Worm (Caenorhabditis elegans) whole organism, late embryonic: ENCODE measurements around the gene algn-2.
A peak's percentile ranks its signal among the peaks of the same experiment; 100 is the strongest.

Source experiments
- C38D4.7 ChIP-seq: fragments of 200-800 bp; sonication (Bioruptor generic); optimal IDR thresholded peaks from 2 replicates; lab custom pipeline; 2018; ENCODE audit warnings: mild to moderate bottlenecking, missing genetic modification characterization, moderate library complexity, missing compliant biosample characterization
- F13H6.1 ChIP-seq: sonication (generic microtip); optimal IDR thresholded peaks from 2 replicates; lab custom pipeline; 2016; ENCODE audit warnings: missing genetic modification characterization, missing compliant biosample characterization
- K02D7.2 ChIP-seq: sonication (generic microtip); optimal IDR thresholded peaks from 2 replicates; lab custom pipeline; 2017; ENCODE audit warnings: mild to moderate bottlenecking, missing genetic modification characterization, missing compliant biosample characterization
- K09A11.1 ChIP-seq: sonication (generic microtip); optimal IDR thresholded peaks from 2 replicates; lab custom pipeline; 2017; ENCODE audit warnings: antibody characterized with exemption, mild to moderate bottlenecking, missing genetic modification characterization, missing compliant biosample characterization; ENCODE audit not compliant: insufficient read depth
- ahr-1 ChIP-seq: sonication (generic microtip); optimal IDR thresholded peaks from 2 replicates; lab custom pipeline; 2016; ENCODE audit warnings: missing genetic modification characterization, missing compliant biosample characterization
- ama-1 ChIP-seq: fragments of 150-350 bp; optimal IDR thresholded peaks from 2 replicates; lab custom pipeline; 2014
- ceh-14 ChIP-seq: sonication (generic microtip); optimal IDR thresholded peaks from 2 replicates; lab custom pipeline; 2016; ENCODE audit warnings: missing genotype, missing genetic modification characterization, missing compliant biosample characterization
- ceh-18 ChIP-seq: sonication (generic microtip); optimal IDR thresholded peaks from 2 replicates; lab custom pipeline; 2016; ENCODE audit warnings: missing genetic modification characterization, missing compliant biosample characterization
- ceh-19 ChIP-seq: fragments of 200-800 bp; sonication (Bioruptor generic); optimal IDR thresholded peaks from 2 replicates; lab custom pipeline; 2018; ENCODE audit warnings: mild to moderate bottlenecking, missing genetic modification characterization, missing compliant biosample characterization
- ceh-22 ChIP-seq: sonication (generic microtip); optimal IDR thresholded peaks from 2 replicates; lab custom pipeline; 2017; ENCODE audit warnings: missing biosample characterization, missing genetic modification characterization
- ceh-30 ChIP-seq: fragments of 150-350 bp; optimal IDR thresholded peaks from 2 replicates; lab custom pipeline; 2014; ENCODE audit warnings: missing biosample characterization, missing genetic modification characterization
- ceh-34 ChIP-seq: sonication (generic microtip); optimal IDR thresholded peaks from 2 replicates; lab custom pipeline; 2016; ENCODE audit warnings: mild to moderate bottlenecking, missing genetic modification characterization, missing compliant biosample characterization
- ceh-48 ChIP-seq: sonication (generic microtip); optimal IDR thresholded peaks from 2 replicates; lab custom pipeline; 2016; ENCODE audit warnings: missing genetic modification characterization, inconsistent platforms, missing compliant biosample characterization
- ceh-6 ChIP-seq: fragments of 200-800 bp; sonication (Bioruptor generic); optimal IDR thresholded peaks from 2 replicates; lab custom pipeline; 2018; ENCODE audit warnings: mild to moderate bottlenecking, missing genetic modification characterization, missing compliant biosample characterization
- ceh-9 ChIP-seq: sonication (generic microtip); optimal IDR thresholded peaks from 2 replicates; lab custom pipeline; 2016; ENCODE audit warnings: mild to moderate bottlenecking, missing genetic modification characterization, inconsistent platforms, missing compliant biosample characterization
- che-1 ChIP-seq: sonication (generic microtip); optimal IDR thresholded peaks from 2 replicates; lab custom pipeline; 2016; ENCODE audit warnings: mild to moderate bottlenecking, missing genetic modification characterization, missing compliant biosample characterization
- elt-2 ChIP-seq: sonication (generic microtip); optimal IDR thresholded peaks from 2 replicates; lab custom pipeline; 2016; ENCODE audit warnings: missing genetic modification reagents, missing genetic modification characterization, missing compliant biosample characterization
- ets-4 ChIP-seq: sonication (generic microtip); optimal IDR thresholded peaks from 2 replicates; lab custom pipeline; 2016; ENCODE audit warnings: missing genetic modification characterization, missing compliant biosample characterization
- fkh-10 ChIP-seq: fragments of 150-350 bp; optimal IDR thresholded peaks from 2 replicates; lab custom pipeline; 2014; ENCODE audit warnings: missing biosample characterization, missing genetic modification reagents, missing genetic modification characterization
- fkh-6 ChIP-seq: sonication (generic microtip); optimal IDR thresholded peaks from 2 replicates; lab custom pipeline; 2016; ENCODE audit warnings: missing genetic modification characterization, missing compliant biosample characterization
- hlh-13 ChIP-seq: fragments of 200-800 bp; sonication (Bioruptor generic); optimal IDR thresholded peaks from 2 replicates; lab custom pipeline; 2018; ENCODE audit warnings: mild to moderate bottlenecking, missing genetic modification characterization, missing compliant biosample characterization
- hlh-15 ChIP-seq: sonication (generic microtip); optimal IDR thresholded peaks from 2 replicates; lab custom pipeline; 2016; ENCODE audit warnings: missing genetic modification characterization, missing compliant biosample characterization
- hlh-30 ChIP-seq: sonication (generic microtip); optimal IDR thresholded peaks from 2 replicates; lab custom pipeline; 2017; ENCODE audit warnings: antibody characterized with exemption, missing genetic modification characterization, missing compliant biosample characterization; ENCODE audit not compliant: insufficient read depth
- hlh-8 ChIP-seq: sonication (generic microtip); optimal IDR thresholded peaks from 2 replicates; lab custom pipeline; 2016; ENCODE audit warnings: missing genotype, missing genetic modification characterization, missing compliant biosample characterization
- lin-11 ChIP-seq: fragments of 200-800 bp; sonication (Bioruptor generic); optimal IDR thresholded peaks from 2 replicates; lab custom pipeline; 2018; ENCODE audit warnings: mild to moderate bottlenecking, missing genetic modification characterization, missing compliant biosample characterization
- mec-3 ChIP-seq: sonication (generic microtip); optimal IDR thresholded peaks from 2 replicates; lab custom pipeline; 2016; ENCODE audit warnings: borderline replicate concordance, missing genetic modification characterization, missing compliant biosample characterization
- nfya-1 ChIP-seq: sonication (generic microtip); optimal IDR thresholded peaks from 2 replicates; lab custom pipeline; 2017; ENCODE audit warnings: missing genetic modification characterization, mild to moderate bottlenecking, missing compliant biosample characterization, antibody characterized with exemption, moderate library complexity
- nhr-11 ChIP-seq: fragments of 150-350 bp; optimal IDR thresholded peaks from 2 replicates; lab custom pipeline; 2014; ENCODE audit warnings: missing biosample characterization, missing genetic modification characterization
- nhr-232 ChIP-seq: sonication (generic microtip); optimal IDR thresholded peaks from 2 replicates; lab custom pipeline; 2016; ENCODE audit warnings: missing genetic modification characterization, missing compliant biosample characterization
- odd-2 ChIP-seq: sonication (generic microtip); optimal IDR thresholded peaks from 2 replicates; lab custom pipeline; 2017; ENCODE audit warnings: antibody characterized with exemption, mild to moderate bottlenecking, missing genetic modification characterization, missing compliant biosample characterization
- pat-9 ChIP-seq: fragments of 200-800 bp; sonication (Bioruptor generic); optimal IDR thresholded peaks from 2 replicates; lab custom pipeline; 2018; ENCODE audit warnings: mild to moderate bottlenecking, missing genetic modification characterization, moderate library complexity, missing compliant biosample characterization
- pax-1 ChIP-seq: fragments of 150-350 bp; optimal IDR thresholded peaks from 2 replicates; lab custom pipeline; 2014; ENCODE audit warnings: missing biosample characterization, missing genetic modification characterization
- pha-2 ChIP-seq: sonication (generic microtip); optimal IDR thresholded peaks from 2 replicates; lab custom pipeline; 2017; ENCODE audit warnings: mild to moderate bottlenecking, missing genetic modification characterization, missing compliant biosample characterization
- pros-1 ChIP-seq: fragments of 150-350 bp; optimal IDR thresholded peaks from 2 replicates; lab custom pipeline; 2014; ENCODE audit warnings: missing biosample characterization, missing genetic modification reagents, missing genetic modification characterization
- rnt-1 ChIP-seq: sonication (generic microtip); optimal IDR thresholded peaks from 2 replicates; lab custom pipeline; 2016; ENCODE audit warnings: missing genetic modification characterization, missing compliant biosample characterization
- sox-2 ChIP-seq: fragments of 200-800 bp; sonication (Bioruptor generic); IDR thresholded peaks from 2 replicates; pipeline ENCODE4 v1.3.6; 2022; ENCODE audit warnings: missing genetic modification reagents, missing genetic modification characterization, missing compliant biosample characterization
- sox-4 ChIP-seq: sonication (generic microtip); optimal IDR thresholded peaks from 2 replicates; lab custom pipeline; 2017; ENCODE audit warnings: mild to moderate bottlenecking, missing genetic modification characterization, inconsistent platforms, missing compliant biosample characterization
- syd-9 ChIP-seq: sonication (generic microtip); optimal IDR thresholded peaks from 2 replicates; lab custom pipeline; 2016; ENCODE audit warnings: mild to moderate bottlenecking, missing genetic modification characterization, moderate library complexity, missing compliant biosample characterization
- tbx-2 ChIP-seq: sonication (generic microtip); optimal IDR thresholded peaks from 2 replicates; lab custom pipeline; 2016; ENCODE audit warnings: missing genetic modification characterization, missing compliant biosample characterization
- tbx-7 ChIP-seq: sonication (generic microtip); optimal IDR thresholded peaks from 2 replicates; lab custom pipeline; 2016; ENCODE audit warnings: missing genotype, missing genetic modification characterization, missing compliant biosample characterization
- unc-3 ChIP-seq, 2 experiments: fragments of 200-800 bp in 1 of 2; sonication (Bioruptor generic) in 1 of 2; sonication (generic microtip) in 1 of 2; conservative IDR thresholded peaks in 1 of 2; optimal IDR thresholded peaks in 1 of 2; 2 replicates each; pipeline versions ENCODE4 v1.3.6 to Lab custom; 2016 to 2022; ENCODE audit warnings: missing compliant biosample characterization in 2 of 2, missing genetic modification characterization in 2 of 2, missing genetic modification reagents in 1 of 2
- unc-42 ChIP-seq: sonication (generic microtip); optimal IDR thresholded peaks from 2 replicates; lab custom pipeline; 2016; ENCODE audit warnings: missing genotype, missing genetic modification characterization, missing compliant biosample characterization
- zip-5 ChIP-seq: sonication (generic microtip); optimal IDR thresholded peaks from 2 replicates; lab custom pipeline; 2016; ENCODE audit warnings: missing genetic modification characterization, missing compliant biosample characterization
- ztf-16 ChIP-seq: sonication (generic microtip); optimal IDR thresholded peaks from 2 replicates; lab custom pipeline; 2017; ENCODE audit warnings: missing genetic modification characterization, missing compliant biosample characterization

The algn-2 gene

ce11 chrII:5389831-5390323, 14.8 kb downstream of the algn-2 start, which contains the start of gene ndx-6 (continued):
- peak; percentile 71 for TF ChIP-seq tbx-2 (tag; lab: Kevin White, UChicago)
- peak; percentile 16 for TF ChIP-seq C38D4.7 (GFP tag; lab: Kevin White, UChicago)
- TF ChIP-seq unc-3 (GFP tag; conservative IDR thresholded peaks at IDR 0.05; lab: Robert Waterston, UW), result no peak
- TF ChIP-seq unc-3 (tag; optimal IDR thresholded peaks at IDR 0.05; lab: Kevin White, UChicago), result peak; percentile 58
- no peak for TF ChIP-seq sox-4 (tag; lab: Kevin White, UChicago)
- TF ChIP-seq ceh-18 (tag; lab: Kevin White, UChicago), result peak; percentile 60
- TF ChIP-seq pax-1 (tag; lab: Kevin White, UChicago), result no peak
- TF ChIP-seq syd-9, result no peak
- peak; percentile 42 for TF ChIP-seq pat-9 (tag; lab: Kevin White, UChicago)
- TF ChIP-seq tbx-7, result no peak
- TF ChIP-seq rnt-1, result peak; percentile 43
- TF ChIP-seq hlh-15 (tag; lab: Kevin White, UChicago), result no peak
- no peak for TF ChIP-seq mec-3 (tag; lab: Kevin White, UChicago)
- no peak for TF ChIP-seq ceh-6
- TF ChIP-seq pros-1, result no peak
- no peak for TF ChIP-seq pha-2 (tag; lab: Kevin White, UChicago)
- no peak for TF ChIP-seq sox-2
- TF ChIP-seq ceh-48 (tag; lab: Kevin White, UChicago), result peak; percentile 46
- peak; percentile 44 for TF ChIP-seq unc-42 (tag; lab: Kevin White, UChicago)
- no peak for TF ChIP-seq che-1 (tag; lab: Kevin White, UChicago)
- no peak for TF ChIP-seq ama-1 (lab: Kevin White, UChicago)
- TF ChIP-seq lin-11, result no peak
- no peak for TF ChIP-seq hlh-30
- no peak for TF ChIP-seq fkh-10 (GFP tag; lab: Kevin White, UChicago)
- peak; percentile 16 for TF ChIP-seq ets-4
- no peak for TF ChIP-seq ceh-9 (tag; lab: Kevin White, UChicago)
- TF ChIP-seq ztf-16 (tag; lab: Kevin White, UChicago), result no peak
- no peak for TF ChIP-seq ceh-22
- peak; percentile 10 for TF ChIP-seq hlh-8
- TF ChIP-seq ceh-30, result no peak
- TF ChIP-seq K02D7.2 (tag; lab: Kevin White, UChicago), result no peak
- TF ChIP-seq ceh-14 (tag; lab: Kevin White, UChicago), result no peak
- TF ChIP-seq nfya-1 (tag; lab: Kevin White, UChicago), result peak; percentile 70
- TF ChIP-seq elt-2 (tag; lab: Kevin White, UChicago), result peak; percentile 91
- TF ChIP-seq K09A11.1, result no peak
- TF ChIP-seq odd-2 (tag; lab: Kevin White, UChicago), result no peak
- TF ChIP-seq nhr-11, result no peak
- TF ChIP-seq nhr-232 (tag; lab: Kevin White, UChicago), result no peak
- peak; percentile 53 for TF ChIP-seq ceh-19 (GFP tag; lab: Kevin White, UChicago)
- TF ChIP-seq hlh-13 (GFP tag; lab: Kevin White, UChicago), result no peak
- TF ChIP-seq F13H6.1 (tag; lab: Kevin White, UChicago), result no peak
- TF ChIP-seq fkh-6 (tag; lab: Kevin White, UChicago), result peak; percentile 44
- peak; percentile 56 for TF ChIP-seq ceh-34 (tag; lab: Kevin White, UChicago)
- TF ChIP-seq zip-5, result no peak
- no peak for TF ChIP-seq ahr-1 (tag; lab: Kevin White, UChicago)
